Worm (Caenorhabditis elegans) whole organism, late embryonic: ENCODE data around the gene C05C12.4.

Experiments used
- ceh-24 ChIP-seq: sonication (generic microtip); optimal IDR thresholded peaks from 2 replicates; lab custom pipeline; 2016; ENCODE audit warnings: mild to moderate bottlenecking, missing genetic modification characterization, missing compliant biosample characterization
- ets-4 ChIP-seq: sonication (generic microtip); optimal IDR thresholded peaks from 2 replicates; lab custom pipeline; 2016; ENCODE audit warnings: missing genetic modification characterization, missing compliant biosample characterization
- fkh-10 ChIP-seq: fragments of 150-350 bp; optimal IDR thresholded peaks from 2 replicates; lab custom pipeline; 2014; ENCODE audit warnings: missing biosample characterization, missing genetic modification reagents, missing genetic modification characterization
- nhr-11 ChIP-seq: fragments of 150-350 bp; optimal IDR thresholded peaks from 2 replicates; lab custom pipeline; 2014; ENCODE audit warnings: missing biosample characterization, missing genetic modification characterization
- pha-4 ChIP-seq: fragments of 150-350 bp; optimal IDR thresholded peaks from 2 replicates; lab custom pipeline; 2018; ENCODE audit warnings: missing biosample characterization, missing genetic modification reagents, missing genetic modification characterization
- pqm-1 ChIP-seq: sonication (generic microtip); optimal IDR thresholded peaks from 2 replicates; lab custom pipeline; 2016; ENCODE audit warnings: missing genetic modification characterization, missing compliant biosample characterization
- unc-86 ChIP-seq: sonication (generic microtip); optimal IDR thresholded peaks from 2 replicates; lab custom pipeline; 2016; ENCODE audit warnings: missing genetic modification characterization, missing compliant biosample characterization
- ztf-16 ChIP-seq: sonication (generic microtip); optimal IDR thresholded peaks from 2 replicates; lab custom pipeline; 2017; ENCODE audit warnings: missing genetic modification characterization, missing compliant biosample characterization

ce11 chrIV:11287511-11287910, 39.6 kb upstream of the C05C12.4 start, which contains the start of gene F54D1.6:
- TF ChIP-seq fkh-10 (no peak), nhr-11 (tag; lab: Kevin White, UChicago) (no peak), unc-86 (tag; lab: Kevin White, UChicago) (no peak), ztf-16 (no peak), pha-4 (tag; lab: Kevin White, UChicago) (no peak), ets-4 (tag; lab: Kevin White, UChicago) (no peak), pqm-1 (tag; lab: Kevin White, UChicago) (no peak), ceh-24 (tag; lab: Kevin White, UChicago) (no peak)
